Fruit fly (Drosophila melanogaster) whole organism, embryonic: ENCODE measurements around the gene CG31549.

Source experiments
- Antp ChIP-seq: fragments of 200-800 bp; sonication (Bioruptor generic); optimal IDR thresholded peaks from 3 replicates; lab custom pipeline; 2016; ENCODE audit warnings: missing biosample characterization, missing genetic modification characterization
- Atf3 ChIP-seq: fragments of 200-800 bp; sonication (Bioruptor generic); optimal IDR thresholded peaks from 3 replicates; lab custom pipeline; 2016; ENCODE audit warnings: missing biosample characterization, missing genetic modification characterization
- CG13624 ChIP-seq: fragments of 200-800 bp; sonication (Bioruptor generic); optimal IDR thresholded peaks from 2 replicates; lab custom pipeline; 2016; ENCODE audit warnings: missing biosample characterization, missing genetic modification characterization
- CG14014 ChIP-seq: fragments of 200-800 bp; sonication (Bioruptor generic); IDR thresholded peaks from 2 replicates; pipeline ENCODE4 v1.3.6; 2022; ENCODE audit warnings: missing biosample characterization, missing genetic modification characterization
- CG17829 ChIP-seq: fragments of 200-800 bp; optimal IDR thresholded peaks from 2 replicates; lab custom pipeline; 2019; ENCODE audit warnings: missing biosample characterization, mild to moderate bottlenecking, missing genetic modification characterization, moderate library complexity
- CG18011 ChIP-seq: fragments of 200-800 bp; sonication (Bioruptor generic); optimal IDR thresholded peaks from 2 replicates; lab custom pipeline; 2017; ENCODE audit warnings: missing biosample characterization, missing genetic modification characterization, mild to moderate bottlenecking, moderate library complexity, missing genotype
- CG2199 ChIP-seq: fragments of 200-800 bp; sonication (Bioruptor generic); IDR thresholded peaks from 3 replicates; pipeline ENCODE4 v1.3.6; 2022; ENCODE audit warnings: missing biosample characterization, missing genetic modification characterization
- CG31388 ChIP-seq: fragments of 200-800 bp; sonication (Bioruptor generic); optimal IDR thresholded peaks from 2 replicates; lab custom pipeline; 2016; ENCODE audit warnings: missing biosample characterization, missing genetic modification characterization
- CG3163 ChIP-seq: fragments of 200-800 bp; sonication (Bioruptor generic); optimal IDR thresholded peaks from 3 replicates; lab custom pipeline; 2016; ENCODE audit warnings: missing biosample characterization, missing genetic modification characterization
- CG34376 ChIP-seq: fragments of 200-800 bp; sonication (Bioruptor generic); optimal IDR thresholded peaks from 2 replicates; lab custom pipeline; 2018; ENCODE audit warnings: missing biosample characterization, mild to moderate bottlenecking, missing genetic modification characterization
- CG6254 ChIP-seq: fragments of 200-800 bp; sonication (Bioruptor generic); optimal IDR thresholded peaks from 3 replicates; lab custom pipeline; 2017; ENCODE audit warnings: mild to moderate bottlenecking, missing biosample characterization, missing genetic modification reagents, missing genetic modification characterization
- CG8281 ChIP-seq: fragments of 200-800 bp; sonication (Bioruptor generic); optimal IDR thresholded peaks from 2 replicates; lab custom pipeline; 2018; ENCODE audit warnings: missing biosample characterization, mild to moderate bottlenecking, missing genetic modification characterization, moderate library complexity
- D19B ChIP-seq: fragments of 200-800 bp; sonication (Bioruptor generic); optimal IDR thresholded peaks from 2 replicates; lab custom pipeline; 2017; ENCODE audit warnings: missing biosample characterization, mild to moderate bottlenecking, missing genetic modification characterization
- Deaf1 ChIP-seq: fragments of 200-800 bp; optimal IDR thresholded peaks from 3 replicates; lab custom pipeline; 2019; ENCODE audit warnings: missing biosample characterization, mild to moderate bottlenecking, missing genetic modification characterization, moderate library complexity
- Dref ChIP-seq: fragments of 200-800 bp; sonication (Bioruptor generic); IDR thresholded peaks from 2 replicates; pipeline ENCODE4 v1.3.6; 2022; ENCODE audit warnings: missing biosample characterization, missing genetic modification characterization
- HLH4C ChIP-seq: fragments of 200-800 bp; sonication (Bioruptor generic); IDR thresholded peaks from 3 replicates; pipeline ENCODE4 v1.3.6; 2022; ENCODE audit warnings: missing biosample characterization, missing genetic modification characterization; ENCODE audit not compliant: partially characterized antibody
- MBD-R2 ChIP-seq: fragments of 200-800 bp; sonication (Bioruptor generic); IDR thresholded peaks from 2 replicates; pipeline ENCODE4 v1.3.6; 2022; ENCODE audit warnings: missing biosample characterization, missing genetic modification characterization
- PHDP ChIP-seq: fragments of 200-800 bp; sonication (Bioruptor generic); optimal IDR thresholded peaks from 3 replicates; lab custom pipeline; 2018; ENCODE audit warnings: missing biosample characterization, mild to moderate bottlenecking, missing genetic modification characterization, moderate library complexity
- Poxn ChIP-seq: fragments of 200-800 bp; sonication (Bioruptor generic); IDR thresholded peaks from 2 replicates; pipeline ENCODE4 v1.3.6; 2022; ENCODE audit warnings: missing biosample characterization, missing genetic modification characterization
- Sox100B ChIP-seq: fragments of 200-800 bp; sonication (Bioruptor generic); optimal IDR thresholded peaks from 3 replicates; lab custom pipeline; 2018; ENCODE audit warnings: missing biosample characterization, mild to moderate bottlenecking, missing genetic modification characterization
- Sry-δ ChIP-seq: fragments of 200-800 bp; sonication (Bioruptor generic); optimal IDR thresholded peaks from 2 replicates; lab custom pipeline; 2016; ENCODE audit warnings: missing biosample characterization, missing genetic modification characterization
- TFAM ChIP-seq: fragments of 200-800 bp; sonication (Bioruptor generic); optimal IDR thresholded peaks from 2 replicates; lab custom pipeline; 2017; ENCODE audit warnings: missing biosample characterization, missing genetic modification characterization, inconsistent platforms
- Trl ChIP-seq, 3 experiments: fragments of >200 bp in 2 of 3; fragments of 200-800 bp in 1 of 3; sonication (Bioruptor generic) in 1 of 3; optimal IDR thresholded peaks; 2 replicates in 1 of 3; 3 replicates in 2 of 3; lab custom pipeline; 2016 to 2017; ENCODE audit warnings: missing biosample characterization in 1 of 3, missing genetic modification characterization in 1 of 3
- YL-1 ChIP-seq: fragments of 200-800 bp; sonication (Bioruptor generic); optimal IDR thresholded peaks from 3 replicates; lab custom pipeline; 2017; ENCODE audit warnings: missing biosample characterization, mild to moderate bottlenecking, missing genetic modification characterization
- ase ChIP-seq: fragments of 200-800 bp; sonication (Bioruptor generic); IDR thresholded peaks from 3 replicates; pipeline ENCODE4 v1.3.6; 2022; ENCODE audit warnings: missing biosample characterization, missing genetic modification characterization
- bbx ChIP-seq: fragments of 200-800 bp; sonication (Bioruptor generic); IDR thresholded peaks from 2 replicates; pipeline ENCODE4 v1.3.6; 2022; ENCODE audit warnings: missing biosample characterization, missing genetic modification characterization; ENCODE audit not compliant: partially characterized antibody
- ci ChIP-seq: fragments of 200-800 bp; sonication (Bioruptor generic); IDR thresholded peaks from 3 replicates; pipeline ENCODE4 v1.3.6; 2022; ENCODE audit warnings: missing biosample characterization, missing genetic modification characterization
- esg ChIP-seq: fragments of 200-800 bp; sonication (Bioruptor generic); conservative IDR thresholded peaks from 2 replicates; pipeline ENCODE4 v1.3.6; 2022; ENCODE audit warnings: missing biosample characterization, missing genetic modification characterization
- gfzf ChIP-seq: fragments of 200-800 bp; sonication (Bioruptor generic); optimal IDR thresholded peaks from 2 replicates; lab custom pipeline; 2016; ENCODE audit warnings: missing biosample characterization, mild to moderate bottlenecking, missing genetic modification characterization, moderate library complexity
- gro ChIP-seq: fragments of 200-800 bp; sonication (Bioruptor generic); optimal IDR thresholded peaks from 2 replicates; lab custom pipeline; 2016; ENCODE audit warnings: missing biosample characterization, missing genetic modification characterization
- inv ChIP-seq: fragments of 200-800 bp; sonication (Bioruptor generic); IDR thresholded peaks from 2 replicates; pipeline ENCODE4 v1.3.6; 2022; ENCODE audit warnings: missing biosample characterization, missing genetic modification characterization; ENCODE audit not compliant: partially characterized antibody
- lov ChIP-seq, 2 experiments: fragments of 200-800 bp in 1 of 2; fragments of >200 bp in 1 of 2; sonication (Bioruptor generic) in 1 of 2; IDR thresholded peaks in 1 of 2; optimal IDR thresholded peaks in 1 of 2; 2 replicates in 1 of 2; 3 replicates in 1 of 2; pipeline versions ENCODE4 v1.3.6 to Lab custom; 2017 to 2022; ENCODE audit warnings: missing biosample characterization in 1 of 2, missing genetic modification characterization in 1 of 2
- luna ChIP-seq: fragments of 200-800 bp; sonication (Bioruptor generic); optimal IDR thresholded peaks from 2 replicates; lab custom pipeline; 2016; ENCODE audit warnings: missing biosample characterization, missing genetic modification characterization
- mam ChIP-seq: fragments of 200-800 bp; sonication (Bioruptor generic); optimal IDR thresholded peaks from 3 replicates; lab custom pipeline; 2016; ENCODE audit warnings: missing biosample characterization, missing genetic modification characterization
- mirr ChIP-seq: fragments of 200-800 bp; sonication (Bioruptor generic); optimal IDR thresholded peaks from 3 replicates; lab custom pipeline; 2018; ENCODE audit warnings: missing biosample characterization, mild to moderate bottlenecking, missing genetic modification characterization
- mld ChIP-seq: fragments of 200-800 bp; sonication (Bioruptor generic); IDR thresholded peaks from 3 replicates; pipeline ENCODE4 v1.3.6; 2022; ENCODE audit warnings: missing biosample characterization, missing genetic modification characterization; ENCODE audit not compliant: partially characterized antibody
- nerfin-2 ChIP-seq: fragments of 200-800 bp; sonication (Bioruptor generic); IDR thresholded peaks from 2 replicates; pipeline ENCODE4 v1.3.6; 2022; ENCODE audit warnings: missing biosample characterization, missing genetic modification characterization; ENCODE audit not compliant: partially characterized antibody
- pb ChIP-seq: fragments of 200-800 bp; sonication (Bioruptor generic); optimal IDR thresholded peaks from 3 replicates; lab custom pipeline; 2016; ENCODE audit warnings: missing biosample characterization, missing genetic modification characterization
- peb ChIP-seq: fragments of 200-800 bp; sonication (Bioruptor generic); IDR thresholded peaks from 2 replicates; pipeline ENCODE4 v1.3.6; 2022; ENCODE audit warnings: missing biosample characterization, missing genetic modification characterization
- pho ChIP-seq: fragments of 200-800 bp; sonication (Bioruptor generic); optimal IDR thresholded peaks from 2 replicates; lab custom pipeline; 2016; ENCODE audit warnings: missing biosample characterization, missing genetic modification characterization
- pros ChIP-seq: fragments of 200-800 bp; sonication (Bioruptor generic); optimal IDR thresholded peaks from 3 replicates; lab custom pipeline; 2019; ENCODE audit warnings: missing biosample characterization, mild to moderate bottlenecking, missing genetic modification characterization, moderate library complexity
- schlank ChIP-seq: fragments of 200-800 bp; sonication (Bioruptor generic); optimal IDR thresholded peaks from 2 replicates; lab custom pipeline; 2018; ENCODE audit warnings: missing biosample characterization, mild to moderate bottlenecking, missing genetic modification characterization
- sob ChIP-seq: fragments of 200-800 bp; sonication (Bioruptor generic); IDR thresholded peaks from 2 replicates; pipeline ENCODE4 v1.3.6; 2022; ENCODE audit warnings: missing biosample characterization, missing genetic modification characterization
- stc ChIP-seq: fragments of 200-800 bp; sonication (Bioruptor generic); IDR thresholded peaks from 2 replicates; pipeline ENCODE4 v1.3.6; 2022; ENCODE audit warnings: missing biosample characterization, missing genetic modification characterization
- trh ChIP-seq: fragments of 200-800 bp; sonication (Bioruptor generic); optimal IDR thresholded peaks from 2 replicates; lab custom pipeline; 2016; ENCODE audit warnings: missing biosample characterization, missing genetic modification characterization
- usp ChIP-seq: fragments of >200 bp; optimal IDR thresholded peaks from 2 replicates; lab custom pipeline; 2017; ENCODE audit warnings: missing biosample characterization, missing genetic modification characterization
- vnd ChIP-seq: fragments of 200-800 bp; sonication (Bioruptor generic); IDR thresholded peaks from 3 replicates; pipeline ENCODE4 v1.3.6; 2022; ENCODE audit warnings: missing biosample characterization, missing genetic modification characterization; ENCODE audit not compliant: partially characterized antibody

CG31549 gene

DNA sequence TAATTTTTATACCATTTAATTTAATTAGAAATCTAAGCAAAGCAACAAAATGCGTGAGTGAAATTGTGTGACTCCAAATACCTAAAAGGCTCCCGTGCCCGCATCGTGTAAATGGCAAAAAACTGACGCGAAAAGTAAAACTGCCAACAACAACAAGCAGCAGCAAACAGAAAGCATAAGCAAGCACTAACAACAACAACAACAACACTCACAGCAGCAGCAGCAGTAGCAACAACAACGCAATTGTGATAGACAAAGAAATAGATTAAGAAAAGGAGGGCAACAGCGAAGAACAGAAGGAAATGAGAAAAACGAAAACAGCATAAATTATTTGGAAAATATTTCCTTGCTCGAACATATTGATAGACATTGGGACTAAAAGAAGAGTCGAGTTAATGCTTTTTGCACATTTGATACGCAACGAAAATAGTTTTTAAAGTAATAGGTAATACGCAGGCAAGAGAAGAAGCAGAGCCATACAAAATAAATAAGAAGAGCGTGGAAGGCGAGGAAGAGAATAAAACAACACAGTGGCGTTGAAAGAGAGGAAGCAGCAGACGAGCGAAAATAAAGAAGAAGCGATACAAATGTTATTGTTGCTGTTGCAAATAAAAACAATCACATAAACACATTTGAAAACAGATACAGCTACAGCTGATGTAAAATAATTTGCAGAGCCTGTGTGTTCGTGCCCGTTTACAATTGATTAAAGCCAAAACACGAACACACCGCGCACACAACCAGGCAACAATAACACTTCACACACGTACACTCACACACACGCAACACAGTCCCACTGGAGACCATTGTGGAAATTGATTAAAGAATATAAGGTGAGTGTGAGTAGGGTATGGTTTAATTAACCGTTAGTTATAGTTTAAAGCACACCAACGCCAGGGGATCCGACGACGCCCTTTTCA is 38.0 kb downstream of the CG31549 start (continued):
- TF ChIP-seq Trl (optimal IDR thresholded peaks at IDR 0.05; lab: Kevin White, UChicago), result peak in 1 of 2 experiments; percentile 85
- TF ChIP-seq Trl (GFP tag; optimal IDR thresholded peaks at IDR 0.05; lab: Kevin White, UChicago), result no peak
- no peak for TF ChIP-seq Sry-δ (GFP tag; lab: Kevin White, UChicago)
- TF ChIP-seq trh (GFP tag; lab: Kevin White, UChicago), result no peak
- no peak for TF ChIP-seq pho (GFP tag; lab: Kevin White, UChicago)
- peak; percentile 4; the same call in 1 of the 2 replicates for TF ChIP-seq nerfin-2
- TF ChIP-seq CG6254 (GFP tag; lab: Kevin White, UChicago), result no peak
- TF ChIP-seq usp (GFP tag; lab: Kevin White, UChicago), result no peak
- no peak for TF ChIP-seq ci (GFP tag; lab: Robert Waterston, UW)
- TF ChIP-seq pros, result peak; percentile 30
- no peak for TF ChIP-seq Poxn (GFP tag; lab: Robert Waterston, UW)
- no peak for TF ChIP-seq Antp (GFP tag; lab: Kevin White, UChicago)
- no peak for TF ChIP-seq D19B (GFP tag; lab: Kevin White, UChicago)
- no peak for TF ChIP-seq CG18011 (GFP tag; lab: Kevin White, UChicago)
- peak; percentile 44 for TF ChIP-seq Deaf1
- TF ChIP-seq mirr (GFP tag; lab: Kevin White, UChicago), result peak; percentile 36
- TF ChIP-seq CG14014 (GFP tag; lab: Robert Waterston, UW), result no peak
- no peak for TF ChIP-seq gro (GFP tag; lab: Kevin White, UChicago)
- no peak for TF ChIP-seq luna (GFP tag; lab: Kevin White, UChicago)
- no peak for TF ChIP-seq mam (GFP tag; lab: Kevin White, UChicago)
- TF ChIP-seq ase (GFP tag; lab: Robert Waterston, UW), result no peak
- no peak for TF ChIP-seq TFAM (GFP tag; lab: Kevin White, UChicago)
- no peak for TF ChIP-seq CG31388 (GFP tag; lab: Kevin White, UChicago)
- TF ChIP-seq vnd (GFP tag; lab: Robert Waterston, UW), result no peak
- no peak for TF ChIP-seq Sox100B (GFP tag; lab: Kevin White, UChicago)
- TF ChIP-seq HLH4C (GFP tag; lab: Robert Waterston, UW), result 0 out of 3 replicates have a peak, but pooled peaks have one; percentile 5
- no peak for TF ChIP-seq CG8281 (tag; lab: Kevin White, UChicago)
- TF ChIP-seq YL-1 (GFP tag; lab: Kevin White, UChicago), result peak; percentile 2
- TF ChIP-seq lov (optimal IDR thresholded peaks at IDR 0.05; lab: Kevin White, UChicago), result no peak
- no peak for TF ChIP-seq lov (GFP tag; IDR thresholded peaks at IDR 0.05; lab: Robert Waterston, UW)
- no peak for TF ChIP-seq Atf3
- 0 out of 2 replicates have a peak, but pooled peaks have one; percentile 2 for TF ChIP-seq inv (GFP tag; lab: Robert Waterston, UW)
- TF ChIP-seq esg, result no peak
- TF ChIP-seq CG17829 (tag; lab: Kevin White, UChicago), result no peak
- no peak for TF ChIP-seq Dref (GFP tag; lab: Robert Waterston, UW)
- TF ChIP-seq gfzf (GFP tag; lab: Kevin White, UChicago), result no peak
- TF ChIP-seq stc (GFP tag; lab: Robert Waterston, UW), result no peak
- TF ChIP-seq mld (GFP tag; lab: Robert Waterston, UW), result 0 out of 3 replicates have a peak, but pooled peaks have one; percentile 18
- TF ChIP-seq CG13624, result peak; percentile 21
- TF ChIP-seq bbx (GFP tag; lab: Robert Waterston, UW), result peak; percentile 12; the same call in 1 of the 2 replicates
- TF ChIP-seq CG2199, result no peak
- no peak for TF ChIP-seq PHDP (tag; lab: Kevin White, UChicago)
- TF ChIP-seq schlank (tag; lab: Kevin White, UChicago), result no peak
- TF ChIP-seq peb (GFP tag; lab: Robert Waterston, UW), result no peak
- no peak for TF ChIP-seq MBD-R2
- peak; percentile 80 for TF ChIP-seq CG3163 (GFP tag; lab: Kevin White, UChicago)
- no peak for TF ChIP-seq sob (GFP tag; lab: Robert Waterston, UW)
- TF ChIP-seq CG34376, result peak; percentile 35
- no peak for TF ChIP-seq pb (GFP tag; lab: Kevin White, UChicago)
